Fruit fly (Drosophila melanogaster) whole organism, embryonic: ENCODE measurements around the gene RpL36.

Source experiments
- Antp ChIP-seq: fragments of 200-800 bp; sonication (Bioruptor generic); optimal IDR thresholded peaks from 3 replicates; lab custom pipeline; 2016; ENCODE audit warnings: missing biosample characterization, missing genetic modification characterization
- Blimp-1 ChIP-seq: fragments of 200-800 bp; sonication (Bioruptor generic); optimal IDR thresholded peaks from 3 replicates; lab custom pipeline; 2018; ENCODE audit warnings: missing biosample characterization, missing genetic modification characterization, mild to moderate bottlenecking, moderate library complexity, missing genetic modification reagents
- CG10209 ChIP-seq: fragments of 200-800 bp; sonication (Bioruptor generic); optimal IDR thresholded peaks from 3 replicates; lab custom pipeline; 2017; ENCODE audit warnings: missing biosample characterization, mild to moderate bottlenecking, missing genetic modification characterization, missing genetic modification reagents
- CG10431 ChIP-seq: fragments of 200-800 bp; sonication (Bioruptor generic); optimal IDR thresholded peaks from 3 replicates; lab custom pipeline; 2018; ENCODE audit warnings: missing biosample characterization, mild to moderate bottlenecking, missing genetic modification characterization
- CG11247 ChIP-seq: fragments of 200-800 bp; sonication (Bioruptor generic); IDR thresholded peaks from 2 replicates; pipeline ENCODE4 v1.3.6; 2022; ENCODE audit warnings: missing biosample characterization, missing genetic modification characterization
- CG11398 ChIP-seq: fragments of 200-800 bp; sonication (Bioruptor generic); optimal IDR thresholded peaks from 2 replicates; lab custom pipeline; 2016; ENCODE audit warnings: missing biosample characterization, missing genetic modification characterization
- CG11696 ChIP-seq: fragments of 200-800 bp; sonication (Bioruptor generic); IDR thresholded peaks from 2 replicates; pipeline ENCODE4 v1.3.6; 2022; ENCODE audit warnings: missing biosample characterization, missing genetic modification characterization
- CG12104 ChIP-seq: fragments of 200-800 bp; sonication (Bioruptor generic); optimal IDR thresholded peaks from 3 replicates; lab custom pipeline; 2016; ENCODE audit warnings: missing biosample characterization, missing genetic modification characterization
- CG12236 ChIP-seq: fragments of 200-800 bp; sonication (Bioruptor generic); optimal IDR thresholded peaks from 2 replicates; lab custom pipeline; 2016; ENCODE audit warnings: missing biosample characterization, missing genetic modification characterization
- CG13424 ChIP-seq: fragments of 200-800 bp; sonication (Bioruptor generic); optimal IDR thresholded peaks from 2 replicates; lab custom pipeline; 2019; ENCODE audit warnings: missing biosample characterization, mild to moderate bottlenecking, missing genetic modification characterization, moderate library complexity
- CG14050 ChIP-seq: fragments of 200-800 bp; sonication (Bioruptor generic); IDR thresholded peaks from 3 replicates; pipeline ENCODE4 v1.3.6; 2022; ENCODE audit warnings: missing biosample characterization, missing genetic modification characterization
- CG15073 ChIP-seq: fragments of 200-800 bp; sonication (Bioruptor generic); optimal IDR thresholded peaks from 2 replicates; lab custom pipeline; 2016; ENCODE audit warnings: missing biosample characterization, missing genetic modification characterization
- CG16815 ChIP-seq: fragments of 200-800 bp; sonication (Bioruptor generic); optimal IDR thresholded peaks from 3 replicates; lab custom pipeline; 2017; ENCODE audit warnings: missing biosample characterization, mild to moderate bottlenecking, missing genetic modification characterization
- CG17829 ChIP-seq: fragments of 200-800 bp; optimal IDR thresholded peaks from 2 replicates; lab custom pipeline; 2019; ENCODE audit warnings: missing biosample characterization, mild to moderate bottlenecking, missing genetic modification characterization, moderate library complexity
- CG3838 ChIP-seq: fragments of 200-800 bp; sonication (Bioruptor generic); optimal IDR thresholded peaks from 3 replicates; lab custom pipeline; 2016; ENCODE audit warnings: missing biosample characterization, missing genetic modification characterization
- CG4617 ChIP-seq: fragments of 200-800 bp; sonication (Bioruptor generic); optimal IDR thresholded peaks from 3 replicates; lab custom pipeline; 2016; ENCODE audit warnings: missing biosample characterization, missing genetic modification characterization, borderline replicate concordance
- CG7271 ChIP-seq: fragments of 200-800 bp; sonication (Bioruptor generic); optimal IDR thresholded peaks from 2 replicates; lab custom pipeline; 2018; ENCODE audit warnings: missing biosample characterization, mild to moderate bottlenecking, missing genetic modification characterization, moderate library complexity
- CG7987 ChIP-seq: fragments of 200-800 bp; sonication (Bioruptor generic); optimal IDR thresholded peaks from 2 replicates; lab custom pipeline; 2018; ENCODE audit warnings: missing biosample characterization, mild to moderate bottlenecking, missing genetic modification characterization, moderate library complexity
- CkIIα-i1 ChIP-seq: fragments of 200-800 bp; sonication (Bioruptor generic); IDR thresholded peaks from 2 replicates; pipeline ENCODE4 v1.3.6; 2022; ENCODE audit warnings: missing biosample characterization, missing genetic modification characterization
- Doc2 ChIP-seq: fragments of 200-800 bp; sonication (Bioruptor generic); IDR thresholded peaks from 2 replicates; pipeline ENCODE4 v1.3.6; 2022; ENCODE audit warnings: missing biosample characterization, missing genetic modification characterization
- Fer3 ChIP-seq: fragments of 200-800 bp; sonication (Bioruptor generic); optimal IDR thresholded peaks from 2 replicates; lab custom pipeline; 2018; ENCODE audit warnings: missing biosample characterization, mild to moderate bottlenecking, missing genetic modification characterization, moderate library complexity
- H15 ChIP-seq: fragments of 200-800 bp; sonication (Bioruptor generic); IDR thresholded peaks from 3 replicates; pipeline ENCODE4 v1.3.6; 2022; ENCODE audit warnings: missing biosample characterization, missing genetic modification characterization
- HHEX ChIP-seq: fragments of 200-800 bp; sonication (Bioruptor generic); optimal IDR thresholded peaks from 3 replicates; lab custom pipeline; 2017; ENCODE audit warnings: missing biosample characterization, mild to moderate bottlenecking, missing genetic modification characterization, missing genetic modification reagents
- Hand ChIP-seq: fragments of 200-800 bp; sonication (Bioruptor generic); optimal IDR thresholded peaks from 2 replicates; lab custom pipeline; 2017; ENCODE audit warnings: mild to moderate bottlenecking, missing biosample characterization, missing genetic modification reagents, missing genetic modification characterization
- Jarid2 ChIP-seq: fragments of 200-800 bp; sonication (Bioruptor generic); optimal IDR thresholded peaks from 3 replicates; lab custom pipeline; 2017; ENCODE audit warnings: mild to moderate bottlenecking, missing biosample characterization, missing genetic modification reagents, missing genetic modification characterization
- Kr ChIP-seq: fragments of 200-800 bp; sonication (Bioruptor generic); optimal IDR thresholded peaks from 2 replicates; lab custom pipeline; 2017; ENCODE audit warnings: missing biosample characterization, mild to moderate bottlenecking, missing genetic modification characterization
- Lhr ChIP-seq: fragments of 200-800 bp; sonication (Bioruptor generic); optimal IDR thresholded peaks from 3 replicates; lab custom pipeline; 2017; ENCODE audit warnings: mild to moderate bottlenecking, missing biosample characterization, missing genetic modification reagents, missing genetic modification characterization
- Mad ChIP-seq: fragments of 200-800 bp; sonication (Bioruptor generic); optimal IDR thresholded peaks from 2 replicates; lab custom pipeline; 2016; ENCODE audit warnings: missing biosample characterization, missing genetic modification characterization
- NFAT ChIP-seq: fragments of 200-800 bp; sonication (Bioruptor generic); IDR thresholded peaks from 2 replicates; pipeline ENCODE4 v1.3.6; 2022; ENCODE audit warnings: missing biosample characterization, missing genetic modification characterization
- Six4 ChIP-seq: fragments of 200-800 bp; sonication (Bioruptor generic); optimal IDR thresholded peaks from 2 replicates; lab custom pipeline; 2016; ENCODE audit warnings: missing biosample characterization, missing genetic modification characterization
- Xrp1 ChIP-seq: fragments of 200-800 bp; sonication (Bioruptor generic); IDR thresholded peaks from 2 replicates; pipeline ENCODE4 v1.3.6; 2022; ENCODE audit warnings: missing biosample characterization, missing genetic modification characterization
- aop ChIP-seq: fragments of 200-800 bp; sonication (Bioruptor generic); IDR thresholded peaks from 2 replicates; pipeline ENCODE4 v1.3.6; 2022; ENCODE audit warnings: missing biosample characterization, missing genetic modification characterization
- ara ChIP-seq: fragments of 200-800 bp; sonication (Bioruptor generic); IDR thresholded peaks from 2 replicates; pipeline ENCODE4 v1.3.6; 2022; ENCODE audit warnings: missing biosample characterization, missing genetic modification characterization
- cas ChIP-seq: fragments of 200-800 bp; sonication (Bioruptor generic); IDR thresholded peaks from 2 replicates; pipeline ENCODE4 v1.3.6; 2022; ENCODE audit warnings: missing biosample characterization, missing genetic modification characterization
- esg ChIP-seq: fragments of 200-800 bp; sonication (Bioruptor generic); conservative IDR thresholded peaks from 2 replicates; pipeline ENCODE4 v1.3.6; 2022; ENCODE audit warnings: missing biosample characterization, missing genetic modification characterization
- exex ChIP-seq: fragments of 200-800 bp; sonication (Bioruptor generic); optimal IDR thresholded peaks from 4 replicates; lab custom pipeline; 2018; ENCODE audit warnings: missing biosample characterization, mild to moderate bottlenecking, missing genetic modification characterization, moderate library complexity
- fru ChIP-seq: fragments of >200 bp; optimal IDR thresholded peaks from 2 replicates; lab custom pipeline; 2017
- hb ChIP-seq: fragments of 200-800 bp; sonication (Bioruptor generic); IDR thresholded peaks from 3 replicates; pipeline ENCODE4 v1.3.6; 2022; ENCODE audit warnings: missing biosample characterization, missing genetic modification characterization; ENCODE audit not compliant: partially characterized antibody
- ken ChIP-seq: fragments of 200-800 bp; sonication (Bioruptor generic); IDR thresholded peaks from 3 replicates; pipeline ENCODE4 v1.3.6; 2022; ENCODE audit warnings: missing biosample characterization, missing genetic modification characterization
- lola ChIP-seq, 3 experiments: fragments of >200 bp in 2 of 3; fragments of 200-800 bp in 1 of 3; sonication (Bioruptor generic) in 1 of 3; optimal IDR thresholded peaks; 2 replicates each; lab custom pipeline; 2017 to 2019; ENCODE audit warnings: missing biosample characterization in 3 of 3, missing genetic modification characterization in 3 of 3, mild to moderate bottlenecking in 1 of 3, moderate library complexity in 1 of 3
- p53 ChIP-seq: fragments of 200-800 bp; sonication (Bioruptor generic); optimal IDR thresholded peaks from 2 replicates; lab custom pipeline; 2016; ENCODE audit warnings: missing biosample characterization, missing genetic modification characterization
- pnt ChIP-seq: fragments of 200-800 bp; sonication (Bioruptor generic); optimal IDR thresholded peaks from 3 replicates; lab custom pipeline; 2016; ENCODE audit warnings: missing biosample characterization, missing genetic modification characterization
- pum ChIP-seq: fragments of 200-800 bp; sonication (Bioruptor generic); optimal IDR thresholded peaks from 2 replicates; lab custom pipeline; 2016; ENCODE audit warnings: missing biosample characterization, missing genetic modification characterization
- sc ChIP-seq, 3 experiments: fragments of >200 bp in 2 of 3; fragments of 200-800 bp in 1 of 3; sonication (Bioruptor generic) in 1 of 3; optimal IDR thresholded peaks; 2 replicates in 2 of 3; 3 replicates in 1 of 3; lab custom pipeline; 2017; ENCODE audit warnings: mild to moderate bottlenecking in 1 of 3, missing biosample characterization in 1 of 3, missing genetic modification characterization in 1 of 3, missing genetic modification reagents in 1 of 3
- sd ChIP-seq: fragments of 200-800 bp; sonication (Bioruptor generic); optimal IDR thresholded peaks from 3 replicates; lab custom pipeline; 2018; ENCODE audit warnings: missing biosample characterization, mild to moderate bottlenecking, missing genetic modification characterization, moderate library complexity
- seq ChIP-seq: fragments of 200-800 bp; sonication (Bioruptor generic); IDR thresholded peaks from 2 replicates; pipeline ENCODE4 v1.3.6; 2022; ENCODE audit warnings: missing biosample characterization, missing genetic modification characterization
- sqz ChIP-seq: fragments of 200-800 bp; sonication (Bioruptor generic); optimal IDR thresholded peaks from 3 replicates; lab custom pipeline; 2018; ENCODE audit warnings: missing biosample characterization, mild to moderate bottlenecking, missing genetic modification characterization
- sug ChIP-seq: fragments of 200-800 bp; optimal IDR thresholded peaks from 2 replicates; lab custom pipeline; 2019; ENCODE audit warnings: missing biosample characterization, mild to moderate bottlenecking, missing genetic modification characterization, moderate library complexity
- wdn ChIP-seq: fragments of 200-800 bp; sonication (Bioruptor generic); IDR thresholded peaks from 2 replicates; pipeline ENCODE4 v1.3.6; 2022; ENCODE audit warnings: missing biosample characterization, missing genetic modification characterization
- wek ChIP-seq: fragments of 200-800 bp; sonication (Bioruptor generic); optimal IDR thresholded peaks from 3 replicates; lab custom pipeline; 2018; ENCODE audit warnings: missing biosample characterization, mild to moderate bottlenecking, missing genetic modification characterization, moderate library complexity
- wor ChIP-seq: fragments of 200-800 bp; sonication (Bioruptor generic); IDR thresholded peaks from 2 replicates; pipeline ENCODE4 v1.3.6; 2022; ENCODE audit warnings: missing biosample characterization, missing genetic modification characterization

Gene RpL36

dm6 chrX:654949-655348 lies 25.7 kb upstream of the RpL36 start (continued):
- TF ChIP-seq NFAT (GFP tag; lab: Robert Waterston, UW) (peak; percentile 97), ara (peak; percentile 97), CG7271 (peak; percentile 66), esg (GFP tag; lab: Robert Waterston, UW) (peak; percentile 92), CG11696 (GFP tag; lab: Robert Waterston, UW) (peak; percentile 88), CG13424 (tag; lab: Kevin White, UChicago) (peak; percentile 97), seq (GFP tag; lab: Robert Waterston, UW) (peak; percentile 96), Doc2 (GFP tag; lab: Robert Waterston, UW) (peak; percentile 80), pnt (GFP tag; lab: Kevin White, UChicago) (peak; percentile 92), p53 (GFP tag; lab: Kevin White, UChicago) (peak; percentile 81), Xrp1 (GFP tag; lab: Robert Waterston, UW) (peak; percentile 97), Antp (GFP tag; lab: Kevin White, UChicago) (peak; percentile 97), CG14050 (GFP tag; lab: Robert Waterston, UW) (peak; percentile 94), lola (GFP tag; optimal IDR thresholded peaks at IDR 0.05; lab: Kevin White, UChicago) (peak in 1 of 3 experiments; percentile 83), fru (lab: Kevin White, UChicago) (no peak), HHEX (GFP tag; lab: Kevin White, UChicago) (peak; percentile 96), CG10431 (GFP tag; lab: Kevin White, UChicago) (peak; percentile 92), exex (tag; lab: Kevin White, UChicago) (peak; percentile 75), CkIIα-i1 (GFP tag; lab: Robert Waterston, UW) (peak; percentile 84), CG11247 (peak; percentile 96), CG15073 (GFP tag; lab: Kevin White, UChicago) (peak; percentile 77), Fer3 (tag; lab: Kevin White, UChicago) (peak; percentile 95), Six4 (GFP tag; lab: Kevin White, UChicago) (peak; percentile 89), CG12104 (peak; percentile 93), wdn (GFP tag; lab: Robert Waterston, UW) (peak; percentile 95), CG4617 (GFP tag; lab: Kevin White, UChicago) (peak; percentile 92), sug (tag; lab: Kevin White, UChicago) (peak; percentile 89), Jarid2 (no peak), sd (tag; lab: Kevin White, UChicago) (peak; percentile 85), aop (peak; percentile 85), CG16815 (GFP tag; lab: Kevin White, UChicago) (peak; percentile 90), Mad (GFP tag; lab: Kevin White, UChicago) (peak; percentile 91), pum (peak; percentile 91), cas (GFP tag; lab: Robert Waterston, UW) (peak; percentile 89), Blimp-1 (peak; percentile 93), Lhr (GFP tag; lab: Kevin White, UChicago) (peak; percentile 89), CG11398 (GFP tag; lab: Kevin White, UChicago) (peak; percentile 93), sqz (GFP tag; lab: Kevin White, UChicago) (peak; percentile 94), sc (optimal IDR thresholded peaks at IDR 0.05; lab: Kevin White, UChicago) (no peak), sc (GFP tag; optimal IDR thresholded peaks at IDR 0.05; lab: Kevin White, UChicago) (peak; percentile 90), CG7987 (GFP tag; lab: Kevin White, UChicago) (peak; percentile 88), CG10209 (peak; percentile 94), CG3838 (peak; percentile 57), H15 (GFP tag; lab: Robert Waterston, UW) (peak; percentile 96), ken (GFP tag; lab: Robert Waterston, UW) (peak; percentile 97), wek (GFP tag; lab: Kevin White, UChicago) (peak; percentile 91), hb (no peak), Hand (GFP tag; lab: Kevin White, UChicago) (peak; percentile 88), CG17829 (tag; lab: Kevin White, UChicago) (peak; percentile 92), wor (peak; percentile 92), CG12236 (GFP tag; lab: Kevin White, UChicago) (peak; percentile 85), Kr (GFP tag; lab: Kevin White, UChicago) (peak; percentile 81)
